Fruit fly (Drosophila melanogaster) whole organism, embryonic: ENCODE results near the gene dbr.

Source experiments
- Atf-2 ChIP-seq: fragments of 200-800 bp; sonication (Bioruptor generic); optimal IDR thresholded peaks from 2 replicates; lab custom pipeline; 2016; ENCODE audit warnings: missing biosample characterization, missing genetic modification characterization
- CG11695 ChIP-seq: fragments of 200-800 bp; sonication (Bioruptor generic); IDR thresholded peaks from 3 replicates; pipeline ENCODE4 v1.3.6; 2022; ENCODE audit warnings: missing biosample characterization, missing genetic modification characterization
- CG12155 ChIP-seq: fragments of 200-800 bp; sonication (Bioruptor generic); optimal IDR thresholded peaks from 3 replicates; lab custom pipeline; 2016; ENCODE audit warnings: missing biosample characterization, missing genetic modification characterization
- CG1233 ChIP-seq: fragments of 200-800 bp; sonication (Bioruptor generic); optimal IDR thresholded peaks from 4 replicates; lab custom pipeline; 2018; ENCODE audit warnings: missing biosample characterization, mild to moderate bottlenecking, missing genetic modification characterization
- CG13287 ChIP-seq: fragments of 200-800 bp; sonication (Bioruptor generic); IDR thresholded peaks from 2 replicates; pipeline ENCODE4 v1.3.6; 2022; ENCODE audit warnings: missing biosample characterization, missing genetic modification characterization; ENCODE audit not compliant: partially characterized antibody
- CG13775 ChIP-seq: fragments of 200-800 bp; sonication (Bioruptor generic); optimal IDR thresholded peaks from 3 replicates; lab custom pipeline; 2017; ENCODE audit warnings: missing biosample characterization, mild to moderate bottlenecking, missing genetic modification characterization
- CG14050 ChIP-seq: fragments of 200-800 bp; sonication (Bioruptor generic); IDR thresholded peaks from 3 replicates; pipeline ENCODE4 v1.3.6; 2022; ENCODE audit warnings: missing biosample characterization, missing genetic modification characterization
- CG1529 ChIP-seq: fragments of 200-800 bp; sonication (Bioruptor generic); optimal IDR thresholded peaks from 3 replicates; lab custom pipeline; 2018; ENCODE audit warnings: missing biosample characterization, missing genetic modification characterization
- CG1603 ChIP-seq: fragments of 200-800 bp; sonication (Bioruptor generic); optimal IDR thresholded peaks from 2 replicates; lab custom pipeline; 2019; ENCODE audit warnings: missing biosample characterization, mild to moderate bottlenecking, missing genetic modification characterization, moderate library complexity
- CG17829 ChIP-seq: fragments of 200-800 bp; optimal IDR thresholded peaks from 2 replicates; lab custom pipeline; 2019; ENCODE audit warnings: missing biosample characterization, mild to moderate bottlenecking, missing genetic modification characterization, moderate library complexity
- CG17912 ChIP-seq: fragments of 200-800 bp; sonication (Bioruptor generic); optimal IDR thresholded peaks from 2 replicates; lab custom pipeline; 2018; ENCODE audit warnings: missing biosample characterization, mild to moderate bottlenecking, missing genetic modification characterization
- CG31388 ChIP-seq: fragments of 200-800 bp; sonication (Bioruptor generic); optimal IDR thresholded peaks from 2 replicates; lab custom pipeline; 2016; ENCODE audit warnings: missing biosample characterization, missing genetic modification characterization
- CG32532 ChIP-seq: fragments of 200-800 bp; sonication (Bioruptor generic); IDR thresholded peaks from 2 replicates; pipeline ENCODE4 v1.3.6; 2022; ENCODE audit warnings: missing biosample characterization, missing genetic modification characterization
- CG32767 ChIP-seq: fragments of 200-800 bp; sonication (Bioruptor generic); IDR thresholded peaks from 2 replicates; pipeline ENCODE4 v1.3.6; 2022; ENCODE audit warnings: missing biosample characterization, missing genetic modification characterization
- CG3281 ChIP-seq: fragments of 200-800 bp; sonication (Bioruptor generic); optimal IDR thresholded peaks from 3 replicates; lab custom pipeline; 2017; ENCODE audit warnings: missing biosample characterization, mild to moderate bottlenecking, missing genetic modification characterization
- CG33213 ChIP-seq: fragments of 200-800 bp; sonication (Bioruptor generic); optimal IDR thresholded peaks from 3 replicates; lab custom pipeline; 2016; ENCODE audit warnings: missing biosample characterization, missing genetic modification characterization
- CG5180 ChIP-seq: fragments of 200-800 bp; sonication (Bioruptor generic); optimal IDR thresholded peaks from 3 replicates; lab custom pipeline; 2017; ENCODE audit warnings: missing biosample characterization, missing genetic modification characterization, mild to moderate bottlenecking, moderate library complexity, missing genetic modification reagents
- CG6765 ChIP-seq: fragments of 200-800 bp; sonication (Bioruptor generic); optimal IDR thresholded peaks from 3 replicates; lab custom pipeline; 2017; ENCODE audit warnings: missing biosample characterization, mild to moderate bottlenecking, missing genetic modification characterization
- CG6854 ChIP-seq: fragments of 200-800 bp; sonication (Bioruptor generic); optimal IDR thresholded peaks from 3 replicates; lab custom pipeline; 2017; ENCODE audit warnings: missing biosample characterization, mild to moderate bottlenecking, missing genetic modification characterization
- CG7928 ChIP-seq: fragments of 200-800 bp; sonication (Bioruptor generic); optimal IDR thresholded peaks from 2 replicates; lab custom pipeline; 2017; ENCODE audit warnings: missing biosample characterization, mild to moderate bottlenecking, missing genetic modification characterization
- CG9437 ChIP-seq: fragments of 200-800 bp; sonication (Bioruptor generic); optimal IDR thresholded peaks from 2 replicates; lab custom pipeline; 2018; ENCODE audit warnings: missing biosample characterization, mild to moderate bottlenecking, missing genetic modification characterization
- CG9609 ChIP-seq: fragments of 200-800 bp; sonication (Bioruptor generic); optimal IDR thresholded peaks from 3 replicates; lab custom pipeline; 2016; ENCODE audit warnings: missing biosample characterization, missing genetic modification characterization
- Deaf1 ChIP-seq: fragments of 200-800 bp; optimal IDR thresholded peaks from 3 replicates; lab custom pipeline; 2019; ENCODE audit warnings: missing biosample characterization, mild to moderate bottlenecking, missing genetic modification characterization, moderate library complexity
- Fer1 ChIP-seq: fragments of 200-800 bp; sonication (Bioruptor generic); optimal IDR thresholded peaks from 2 replicates; lab custom pipeline; 2017; ENCODE audit warnings: missing biosample characterization, mild to moderate bottlenecking, missing genetic modification characterization
- Hmr ChIP-seq: fragments of 200-800 bp; sonication (Bioruptor generic); optimal IDR thresholded peaks from 3 replicates; lab custom pipeline; 2017; ENCODE audit warnings: mild to moderate bottlenecking, missing biosample characterization, missing genetic modification reagents, missing genetic modification characterization
- Hmx ChIP-seq: fragments of 200-800 bp; sonication (Bioruptor generic); optimal IDR thresholded peaks from 2 replicates; lab custom pipeline; 2016; ENCODE audit warnings: missing biosample characterization, missing genetic modification characterization
- NK7.1 ChIP-seq: fragments of 200-800 bp; sonication (Bioruptor generic); optimal IDR thresholded peaks from 3 replicates; lab custom pipeline; 2016; ENCODE audit warnings: missing biosample characterization, missing genetic modification characterization
- Optix ChIP-seq: fragments of 200-800 bp; sonication (Bioruptor generic); IDR thresholded peaks from 3 replicates; pipeline ENCODE4 v1.3.6; 2022; ENCODE audit warnings: missing biosample characterization, missing genetic modification characterization
- Stat92E ChIP-seq, 3 experiments: fragments of >200 bp in 2 of 3; fragments of 200-800 bp in 1 of 3; sonication (Bioruptor generic) in 1 of 3; optimal IDR thresholded peaks; 2 replicates each; lab custom pipeline; 2017 to 2019; ENCODE audit warnings: missing biosample characterization in 3 of 3, missing genetic modification characterization in 3 of 3, mild to moderate bottlenecking in 1 of 3, moderate library complexity in 1 of 3
- ase ChIP-seq: fragments of 200-800 bp; sonication (Bioruptor generic); IDR thresholded peaks from 3 replicates; pipeline ENCODE4 v1.3.6; 2022; ENCODE audit warnings: missing biosample characterization, missing genetic modification characterization
- ash1 ChIP-seq: fragments of 200-800 bp; sonication (Bioruptor generic); optimal IDR thresholded peaks from 2 replicates; lab custom pipeline; 2018; ENCODE audit warnings: missing biosample characterization, mild to moderate bottlenecking, missing genetic modification characterization
- bowl ChIP-seq: fragments of 200-800 bp; sonication (Bioruptor generic); IDR thresholded peaks from 2 replicates; pipeline ENCODE4 v1.3.6; 2022; ENCODE audit warnings: missing biosample characterization, missing genetic modification characterization
- chn ChIP-seq: fragments of 200-800 bp; sonication (Bioruptor generic); optimal IDR thresholded peaks from 2 replicates; lab custom pipeline; 2016; ENCODE audit warnings: missing biosample characterization, missing genetic modification characterization
- ewg ChIP-seq: fragments of 200-800 bp; sonication (Bioruptor generic); optimal IDR thresholded peaks from 3 replicates; lab custom pipeline; 2017; ENCODE audit warnings: mild to moderate bottlenecking, missing biosample characterization, missing genetic modification reagents, missing genetic modification characterization
- hb ChIP-seq: fragments of 200-800 bp; sonication (Bioruptor generic); IDR thresholded peaks from 3 replicates; pipeline ENCODE4 v1.3.6; 2022; ENCODE audit warnings: missing biosample characterization, missing genetic modification characterization; ENCODE audit not compliant: partially characterized antibody
- inv ChIP-seq: fragments of 200-800 bp; sonication (Bioruptor generic); IDR thresholded peaks from 2 replicates; pipeline ENCODE4 v1.3.6; 2022; ENCODE audit warnings: missing biosample characterization, missing genetic modification characterization; ENCODE audit not compliant: partially characterized antibody
- kah ChIP-seq: fragments of 200-800 bp; sonication (Bioruptor generic); optimal IDR thresholded peaks from 2 replicates; lab custom pipeline; 2018; ENCODE audit warnings: missing biosample characterization, mild to moderate bottlenecking, missing genetic modification characterization
- kay ChIP-seq: fragments of 200-800 bp; sonication (Bioruptor generic); optimal IDR thresholded peaks from 2 replicates; lab custom pipeline; 2016; ENCODE audit warnings: missing biosample characterization, missing genetic modification characterization
- lbe ChIP-seq: fragments of 200-800 bp; sonication (Bioruptor generic); optimal IDR thresholded peaks from 2 replicates; lab custom pipeline; 2016; ENCODE audit warnings: missing biosample characterization, mild to moderate bottlenecking, missing genetic modification characterization
- lov ChIP-seq, 2 experiments: fragments of 200-800 bp in 1 of 2; fragments of >200 bp in 1 of 2; sonication (Bioruptor generic) in 1 of 2; IDR thresholded peaks in 1 of 2; optimal IDR thresholded peaks in 1 of 2; 2 replicates in 1 of 2; 3 replicates in 1 of 2; pipeline versions ENCODE4 v1.3.6 to Lab custom; 2017 to 2022; ENCODE audit warnings: missing biosample characterization in 1 of 2, missing genetic modification characterization in 1 of 2
- nerfin-2 ChIP-seq: fragments of 200-800 bp; sonication (Bioruptor generic); IDR thresholded peaks from 2 replicates; pipeline ENCODE4 v1.3.6; 2022; ENCODE audit warnings: missing biosample characterization, missing genetic modification characterization; ENCODE audit not compliant: partially characterized antibody
- prd ChIP-seq, 3 experiments: fragments of >200 bp in 2 of 3; fragments of 200-800 bp in 1 of 3; sonication (Bioruptor generic) in 1 of 3; optimal IDR thresholded peaks in 2 of 3; IDR thresholded peaks in 1 of 3; 2 replicates in 2 of 3; 3 replicates in 1 of 3; pipeline versions ENCODE4 v1.3.6 to Lab custom; 2017 to 2022; ENCODE audit warnings: missing biosample characterization in 1 of 3, missing genetic modification characterization in 1 of 3
- row ChIP-seq: fragments of 200-800 bp; sonication (Bioruptor generic); IDR thresholded peaks from 3 replicates; pipeline ENCODE4 v1.3.6; 2022; ENCODE audit warnings: missing biosample characterization, missing genetic modification characterization
- scrt ChIP-seq: fragments of 200-800 bp; sonication (Bioruptor generic); optimal IDR thresholded peaks from 2 replicates; lab custom pipeline; 2018; ENCODE audit warnings: missing biosample characterization, mild to moderate bottlenecking, missing genetic modification characterization, moderate library complexity
- ttk ChIP-seq: fragments of 200-800 bp; sonication (Bioruptor generic); IDR thresholded peaks from 2 replicates; pipeline ENCODE4 v2.1.2; 2022; ENCODE audit warnings: missing biosample characterization, missing genetic modification characterization
- wor ChIP-seq: fragments of 200-800 bp; sonication (Bioruptor generic); IDR thresholded peaks from 2 replicates; pipeline ENCODE4 v1.3.6; 2022; ENCODE audit warnings: missing biosample characterization, missing genetic modification characterization
- zf30C ChIP-seq: fragments of 200-800 bp; sonication (Bioruptor generic); optimal IDR thresholded peaks from 3 replicates; lab custom pipeline; 2018; ENCODE audit warnings: missing biosample characterization, mild to moderate bottlenecking, missing genetic modification characterization

Gene dbr

DNA sequence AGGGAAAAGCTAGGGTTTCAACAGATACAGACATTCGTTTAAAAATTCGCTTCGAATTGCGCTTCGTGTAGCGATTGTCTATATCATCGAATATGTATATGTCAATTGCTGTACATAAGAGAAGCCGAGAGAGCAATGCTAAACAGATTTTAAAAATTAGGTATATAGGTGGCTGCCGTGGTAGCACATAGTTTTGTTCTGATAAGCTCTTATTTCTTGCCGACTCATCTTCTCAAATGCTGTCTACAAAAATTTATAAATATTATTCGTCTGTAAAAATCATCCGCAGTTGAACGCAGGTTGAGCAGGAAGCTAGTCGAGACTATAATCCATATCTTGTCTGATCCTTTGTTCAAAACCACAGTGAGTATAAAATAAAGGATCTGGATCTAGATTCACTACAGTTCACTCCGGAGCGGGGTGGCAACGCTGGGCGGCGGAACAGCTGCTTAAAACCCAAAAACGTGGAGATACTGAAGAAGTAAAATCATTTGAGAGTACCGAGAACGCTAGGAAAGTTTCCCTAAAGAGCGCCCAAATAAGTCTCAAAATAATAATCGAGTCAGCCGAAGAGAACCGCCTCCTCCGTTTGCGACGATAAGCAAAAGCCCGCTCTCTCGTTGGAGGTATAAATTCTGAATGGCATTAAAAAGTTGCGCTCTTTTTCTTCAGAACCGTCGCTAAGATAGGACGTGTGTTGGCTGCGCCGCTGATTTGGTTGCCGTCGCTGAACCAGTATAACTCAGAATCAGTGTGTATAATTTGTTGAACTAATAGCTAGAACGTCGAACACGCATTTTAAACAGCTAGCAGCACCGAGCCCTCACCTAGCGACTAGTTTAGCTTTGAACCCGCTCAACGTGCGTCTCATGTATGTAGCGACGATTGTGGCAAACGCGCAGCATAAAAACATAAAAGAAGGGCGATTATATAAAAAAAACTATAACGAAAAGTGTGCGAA, 41.5 kb downstream of the dbr start (continued):
- peak; percentile 34 for TF ChIP-seq CG1603 (tag; lab: Kevin White, UChicago)
- TF ChIP-seq CG32532 = peak; percentile 46; the same call in 1 of the 2 replicates
- TF ChIP-seq ase = no peak
- TF ChIP-seq ttk = no peak
- TF ChIP-seq Fer1 (GFP tag; lab: Kevin White, UChicago) = peak; percentile 70
- no peak for TF ChIP-seq CG12155
- TF ChIP-seq wor = no peak
- no peak for TF ChIP-seq kah (GFP tag; lab: Kevin White, UChicago)
- peak; percentile 45 for TF ChIP-seq CG5180 (GFP tag; lab: Kevin White, UChicago)
- peak; percentile 64 for TF ChIP-seq CG6854 (GFP tag; lab: Kevin White, UChicago)
- no peak for TF ChIP-seq kay (GFP tag; lab: Kevin White, UChicago)
- no peak for TF ChIP-seq nerfin-2
- peak; percentile 29 for TF ChIP-seq inv (GFP tag; lab: Robert Waterston, UW)
- peak; percentile 54 for TF ChIP-seq Deaf1 (tag; lab: Kevin White, UChicago)
- peak; percentile 7 for TF ChIP-seq CG17829
- no peak for TF ChIP-seq lov (optimal IDR thresholded peaks at IDR 0.05; lab: Kevin White, UChicago)
- TF ChIP-seq lov (GFP tag; IDR thresholded peaks at IDR 0.05; lab: Robert Waterston, UW) = no peak
- peak; percentile 76 for TF ChIP-seq row (GFP tag; lab: Robert Waterston, UW)
- peak; percentile 52 for TF ChIP-seq CG13287
- no peak for TF ChIP-seq bowl (GFP tag; lab: Robert Waterston, UW)
- peak; percentile 69 for TF ChIP-seq CG1529 (GFP tag; lab: Kevin White, UChicago)
- TF ChIP-seq Atf-2 (GFP tag; lab: Kevin White, UChicago) = no peak
- no peak for TF ChIP-seq CG13775 (GFP tag; lab: Kevin White, UChicago)
- no peak for TF ChIP-seq ewg (GFP tag; lab: Kevin White, UChicago)
- no peak for TF ChIP-seq Hmx
- no peak for TF ChIP-seq Hmr (GFP tag; lab: Kevin White, UChicago)
- no peak for TF ChIP-seq prd (optimal IDR thresholded peaks at IDR 0.05; lab: Kevin White, UChicago)
- TF ChIP-seq prd (GFP tag; IDR thresholded peaks at IDR 0.05; lab: Robert Waterston, UW) = no peak
- TF ChIP-seq zf30C = no peak
- no peak for TF ChIP-seq NK7.1 (GFP tag; lab: Kevin White, UChicago)
- no peak for TF ChIP-seq ash1 (GFP tag; lab: Kevin White, UChicago)
- TF ChIP-seq CG32767 (GFP tag; lab: Robert Waterston, UW) = no peak
- no peak for TF ChIP-seq CG17912 (GFP tag; lab: Kevin White, UChicago)
- peak; percentile 87 for TF ChIP-seq CG11695 (GFP tag; lab: Robert Waterston, UW)
- no peak for TF ChIP-seq CG1233 (GFP tag; lab: Kevin White, UChicago)
- no peak for TF ChIP-seq CG33213 (GFP tag; lab: Kevin White, UChicago)
- TF ChIP-seq CG9609 = no peak
- TF ChIP-seq CG9437 = no peak
- TF ChIP-seq CG7928 (GFP tag; lab: Kevin White, UChicago) = no peak
- TF ChIP-seq Optix (GFP tag; lab: Robert Waterston, UW) = no peak
- TF ChIP-seq CG6765 = peak; percentile 71
- peak in 1 of 3 experiments; percentile 73 for TF ChIP-seq Stat92E (GFP tag; optimal IDR thresholded peaks at IDR 0.05; lab: Kevin White, UChicago)
- TF ChIP-seq CG3281 (GFP tag; lab: Kevin White, UChicago) = peak; percentile 38
- TF ChIP-seq hb = no peak
- no peak for TF ChIP-seq scrt (GFP tag; lab: Kevin White, UChicago)
- TF ChIP-seq CG14050 (GFP tag; lab: Robert Waterston, UW) = no peak
- no peak for TF ChIP-seq chn (GFP tag; lab: Kevin White, UChicago)
- TF ChIP-seq CG31388 (GFP tag; lab: Kevin White, UChicago) = no peak
- peak; percentile 53 for TF ChIP-seq lbe (GFP tag; lab: Kevin White, UChicago)
